Worm (Caenorhabditis elegans): Measurements from ENCODE around the gene Y42A5A.3.

Y42A5A.3 gene

DNA sequence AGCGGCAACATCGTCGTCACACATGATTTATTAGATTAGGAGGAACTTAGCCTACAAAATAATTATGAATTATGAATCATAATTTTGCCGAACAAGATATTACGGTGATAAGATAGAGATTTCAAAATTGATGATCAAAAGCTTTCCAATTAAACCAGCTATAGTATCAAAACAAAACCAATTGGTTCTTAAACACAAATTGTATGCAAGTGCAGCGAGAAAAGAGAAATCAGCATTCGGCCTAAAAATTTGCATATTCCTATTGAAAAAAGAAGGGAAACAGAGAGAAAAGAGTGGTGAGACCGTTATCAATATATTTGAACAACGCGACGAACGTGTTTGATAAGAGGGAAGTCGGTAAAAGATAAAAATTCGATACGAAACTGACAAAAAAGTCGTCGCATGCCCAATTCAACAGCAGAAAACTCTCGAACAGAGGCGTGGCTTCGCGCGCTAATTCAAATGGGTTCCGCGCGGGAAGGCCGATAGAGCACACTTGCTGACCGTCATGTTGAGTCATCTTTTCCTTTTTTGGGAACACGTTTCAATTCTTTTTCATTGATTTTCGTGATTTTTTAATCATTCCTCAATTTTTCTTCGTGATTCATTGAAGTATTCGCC is 17.6 kb downstream of the Y42A5A.3 start, which contains the start of gene act-2:
act-2 (minus strand) TSS at position 51 of the 621 bp plus-strand sequence.
- TF ChIP-seq ztf-23 (GFP tag; IDR thresholded peaks at IDR 0.05), result peak; percentile 14; the same call in 1 of the 2 replicates
- no peak for TF ChIP-seq med-1 (GFP tag; optimal IDR thresholded peaks at IDR 0.05; ENCODE audit: insufficient read depth)
- peak; percentile 53; the same call in 1 of the 2 replicates for TF ChIP-seq flt-1 (GFP tag; IDR thresholded peaks at IDR 0.05)
- TF ChIP-seq ref-1 (GFP tag; conservative IDR thresholded peaks at IDR 0.05), result no peak
- no peak for TF ChIP-seq tab-1 (GFP tag; IDR thresholded peaks at IDR 0.05)
- TF ChIP-seq cog-1 (tag; optimal IDR thresholded peaks at IDR 0.05), result peak; percentile 28
- no peak for TF ChIP-seq klf-2 (GFP tag; conservative IDR thresholded peaks at IDR 0.05)

ce11 chrV:11076403-11076802 is 19.4 kb downstream of the Y42A5A.3 start:
- TF ChIP-seq klf-2 (GFP tag; conservative IDR thresholded peaks at IDR 0.05) (no peak), T22C8.4 (GFP tag; IDR thresholded peaks at IDR 0.05) (no peak), tab-1 (GFP tag; IDR thresholded peaks at IDR 0.05) (no peak), med-1 (GFP tag; optimal IDR thresholded peaks at IDR 0.05; ENCODE audit: insufficient read depth) (no peak), cog-1 (tag; optimal IDR thresholded peaks at IDR 0.05) (no peak), ref-1 (GFP tag; conservative IDR thresholded peaks at IDR 0.05) (no peak), ztf-23 (GFP tag; IDR thresholded peaks at IDR 0.05) (no peak), flt-1 (GFP tag; IDR thresholded peaks at IDR 0.05) (no peak), ztf-29 (GFP tag; IDR thresholded peaks at IDR 0.05) (no peak)

- no peak for TF ChIP-seq klf-2 (GFP tag; conservative IDR thresholded peaks at IDR 0.05)
- no peak for TF ChIP-seq tab-1 (GFP tag; IDR thresholded peaks at IDR 0.05)
- TF ChIP-seq cog-1 (tag; optimal IDR thresholded peaks at IDR 0.05), result no peak
- no peak for TF ChIP-seq ztf-29 (GFP tag; IDR thresholded peaks at IDR 0.05)
- no peak for TF ChIP-seq ref-1 (GFP tag; conservative IDR thresholded peaks at IDR 0.05)
Measured at ce11 chrV:11076028-11076402, 19.8 kb downstream of the Y42A5A.3 start.

ce11 chrV:11075209-11076027 is 20.4 kb downstream of the Y42A5A.3 start:
- TF ChIP-seq T22C8.4 (GFP tag; IDR thresholded peaks at IDR 0.05) (no peak), flt-1 (GFP tag; IDR thresholded peaks at IDR 0.05) (peak; percentile 48; the same call in 1 of the 2 replicates)

- TF ChIP-seq tab-1 (GFP tag; IDR thresholded peaks at IDR 0.05), result no peak
- peak; percentile 35 for TF ChIP-seq cog-1 (tag; optimal IDR thresholded peaks at IDR 0.05)
- no peak for TF ChIP-seq med-1 (GFP tag; optimal IDR thresholded peaks at IDR 0.05; ENCODE audit: insufficient read depth)
Measured at ce11 chrV:11074448-11074847, 21.3 kb downstream of the Y42A5A.3 start, which contains the start of gene act-3. Gene act-3, minus strand, starts transcription at chrV:11074498.

DNA sequence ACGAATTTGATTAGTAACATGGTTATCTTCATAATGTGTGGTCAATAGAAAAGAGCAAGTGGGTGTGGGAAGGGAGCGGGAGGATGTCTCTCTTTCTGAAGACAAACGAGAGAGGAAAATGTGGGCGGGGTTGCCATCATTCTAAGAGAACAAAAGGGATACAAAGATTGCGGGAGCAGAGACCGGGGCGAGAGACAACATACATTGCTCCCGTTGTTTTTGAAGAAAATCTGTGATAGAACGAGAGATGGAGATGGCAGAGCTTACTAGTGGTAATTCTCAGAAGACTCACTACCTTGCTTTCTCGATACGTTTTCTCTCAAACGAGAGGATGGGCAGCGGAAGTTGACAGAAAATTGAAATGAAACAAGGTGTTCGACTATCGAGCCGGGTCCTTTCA is 22.4 kb downstream of the Y42A5A.3 start:
- TF ChIP-seq ref-1 (GFP tag; conservative IDR thresholded peaks at IDR 0.05) (no peak), ztf-29 (GFP tag; IDR thresholded peaks at IDR 0.05) (no peak), ztf-23 (GFP tag; IDR thresholded peaks at IDR 0.05) (no peak), cog-1 (tag; optimal IDR thresholded peaks at IDR 0.05) (no peak)

ce11 chrV:11071453-11071852 is 24.3 kb downstream of the Y42A5A.3 start:
- no peak for TF ChIP-seq klf-2 (GFP tag; conservative IDR thresholded peaks at IDR 0.05)
- TF ChIP-seq cog-1 (tag; optimal IDR thresholded peaks at IDR 0.05), result no peak
- no peak for TF ChIP-seq tab-1 (GFP tag; IDR thresholded peaks at IDR 0.05)
- TF ChIP-seq med-1 (GFP tag; optimal IDR thresholded peaks at IDR 0.05; ENCODE audit: insufficient read depth), result no peak
- no peak for TF ChIP-seq ztf-23 (GFP tag; IDR thresholded peaks at IDR 0.05)
- TF ChIP-seq ztf-29 (GFP tag; IDR thresholded peaks at IDR 0.05), result no peak
- TF ChIP-seq flt-1 (GFP tag; IDR thresholded peaks at IDR 0.05), result no peak
- no peak for TF ChIP-seq T22C8.4 (GFP tag; IDR thresholded peaks at IDR 0.05)
- no peak for TF ChIP-seq ref-1 (GFP tag; conservative IDR thresholded peaks at IDR 0.05)

- TF ChIP-seq flt-1 (GFP tag; IDR thresholded peaks at IDR 0.05) (no peak), cog-1 (tag; optimal IDR thresholded peaks at IDR 0.05) (no peak), med-1 (GFP tag; optimal IDR thresholded peaks at IDR 0.05; ENCODE audit: insufficient read depth) (no peak), ztf-29 (GFP tag; IDR thresholded peaks at IDR 0.05) (no peak), ztf-23 (GFP tag; IDR thresholded peaks at IDR 0.05) (no peak), ref-1 (GFP tag; conservative IDR thresholded peaks at IDR 0.05) (no peak), T22C8.4 (GFP tag; IDR thresholded peaks at IDR 0.05) (no peak), klf-2 (GFP tag; conservative IDR thresholded peaks at IDR 0.05) (no peak), tab-1 (GFP tag; IDR thresholded peaks at IDR 0.05) (no peak)
Measured at ce11 chrV:11070388-11070787, 25.4 kb downstream of the Y42A5A.3 start.

ce11 chrV:11069277-11069676 is 26.5 kb downstream of the Y42A5A.3 start, which contains the start of gene T04C12.8:
Gene T04C12.8, minus strand, starts transcription at chrV:11069358.
- TF ChIP-seq ztf-29 (GFP tag; IDR thresholded peaks at IDR 0.05) (no peak), tab-1 (GFP tag; IDR thresholded peaks at IDR 0.05) (no peak), ztf-23 (GFP tag; IDR thresholded peaks at IDR 0.05) (no peak), ref-1 (GFP tag; conservative IDR thresholded peaks at IDR 0.05) (no peak), flt-1 (GFP tag; IDR thresholded peaks at IDR 0.05) (no peak), med-1 (GFP tag; optimal IDR thresholded peaks at IDR 0.05; ENCODE audit: insufficient read depth) (no peak), klf-2 (GFP tag; conservative IDR thresholded peaks at IDR 0.05) (no peak), cog-1 (tag; optimal IDR thresholded peaks at IDR 0.05) (no peak), T22C8.4 (GFP tag; IDR thresholded peaks at IDR 0.05) (no peak)

DNA sequence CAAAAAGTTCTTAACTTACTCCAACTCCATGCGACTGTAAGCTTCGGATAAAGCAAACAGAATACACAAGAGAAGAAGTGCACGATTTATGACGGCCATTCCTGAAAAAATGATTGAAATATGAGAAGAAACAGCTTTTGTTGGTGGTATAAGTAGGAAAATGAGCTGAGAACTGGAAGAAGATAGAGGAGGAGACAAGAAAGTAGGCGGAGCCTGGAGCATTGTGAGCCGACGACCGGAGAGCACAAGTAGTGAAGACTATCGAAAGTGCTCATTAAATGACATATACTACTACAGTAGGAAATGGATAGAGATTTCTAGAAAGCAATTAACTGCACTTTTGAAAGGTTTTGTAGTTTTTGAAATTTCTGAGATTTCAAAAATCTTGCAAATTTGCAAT is 30.3 kb downstream of the Y42A5A.3 start, which contains the start of gene nlp-80:
nlp-80 (minus strand) TSS at position 101 of the 400 bp plus-strand sequence.
- TF ChIP-seq ztf-23 (GFP tag; IDR thresholded peaks at IDR 0.05) (no peak), cog-1 (tag; optimal IDR thresholded peaks at IDR 0.05) (no peak)

All from whole organism, midembryonic.